Worm (Caenorhabditis elegans) whole organism, L4 larva: Measurements from ENCODE around the gene nstp-1.

Source experiments
- R02D3.7 ChIP-seq: fragments of 150-350 bp; sonication (generic microtip); optimal IDR thresholded peaks from 3 replicates; lab custom pipeline; 2014; ENCODE audit warnings: missing biosample characterization, missing genetic modification characterization
- Y5F2A.4 ChIP-seq: fragments of 200-800 bp; sonication (Bioruptor generic); optimal IDR thresholded peaks from 2 replicates; lab custom pipeline; 2018; ENCODE audit warnings: mild to moderate bottlenecking, missing genetic modification characterization, missing compliant biosample characterization
- ZK337.2 ChIP-seq: fragments of 200-800 bp; sonication (Bioruptor generic); IDR thresholded peaks from 2 replicates; pipeline ENCODE4 v1.3.6; 2022; ENCODE audit warnings: missing genetic modification reagents, missing genetic modification characterization, missing compliant biosample characterization
- ceh-28 ChIP-seq: fragments of 150-350 bp; optimal IDR thresholded peaks from 2 replicates; lab custom pipeline; 2014; ENCODE audit warnings: missing biosample characterization, missing genetic modification reagents, missing genetic modification characterization
- ctbp-1 ChIP-seq: fragments of 200-800 bp; sonication (Bioruptor generic); IDR thresholded peaks from 2 replicates; pipeline ENCODE4 v1.3.6; 2022; ENCODE audit warnings: missing genetic modification reagents, missing genetic modification characterization, missing compliant biosample characterization
- nhr-76 ChIP-seq: fragments of 150-350 bp; optimal IDR thresholded peaks from 2 replicates; lab custom pipeline; 2014; ENCODE audit warnings: missing biosample characterization, missing genetic modification characterization

DNA sequence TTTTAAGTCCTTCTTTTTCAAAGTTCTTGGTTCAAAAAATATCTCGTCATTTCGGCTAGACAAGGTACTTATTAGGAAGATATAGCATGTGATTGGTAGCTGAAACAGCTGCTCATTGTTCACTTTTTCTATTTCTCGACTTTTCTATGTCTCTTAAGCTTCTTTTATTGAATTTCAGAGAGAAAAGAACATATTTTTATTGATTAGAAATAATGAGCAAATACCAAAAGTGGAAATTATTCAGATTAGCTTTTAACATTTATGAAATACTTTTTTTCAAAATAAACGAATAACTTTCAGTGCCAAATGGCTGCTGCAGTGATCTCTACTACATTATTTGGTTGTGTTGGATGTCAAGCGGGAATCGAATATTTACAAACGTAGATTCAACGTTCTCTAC is at the start of gene nstp-1:
- TF ChIP-seq ctbp-1 (GFP tag; lab: Robert Waterston, UW) = no peak
- TF ChIP-seq Y5F2A.4 (GFP tag; lab: Kevin White, UChicago) = no peak
- TF ChIP-seq ceh-28 = no peak
- no peak for TF ChIP-seq nhr-76 (tag; lab: Kevin White, UChicago)
- no peak for TF ChIP-seq ZK337.2 (GFP tag; lab: Robert Waterston, UW)
- no peak for TF ChIP-seq R02D3.7 (tag; lab: Kevin White, UChicago)
